Fruit fly (Drosophila melanogaster): Measurements from ENCODE around the gene mop.

The mop gene

DNA sequence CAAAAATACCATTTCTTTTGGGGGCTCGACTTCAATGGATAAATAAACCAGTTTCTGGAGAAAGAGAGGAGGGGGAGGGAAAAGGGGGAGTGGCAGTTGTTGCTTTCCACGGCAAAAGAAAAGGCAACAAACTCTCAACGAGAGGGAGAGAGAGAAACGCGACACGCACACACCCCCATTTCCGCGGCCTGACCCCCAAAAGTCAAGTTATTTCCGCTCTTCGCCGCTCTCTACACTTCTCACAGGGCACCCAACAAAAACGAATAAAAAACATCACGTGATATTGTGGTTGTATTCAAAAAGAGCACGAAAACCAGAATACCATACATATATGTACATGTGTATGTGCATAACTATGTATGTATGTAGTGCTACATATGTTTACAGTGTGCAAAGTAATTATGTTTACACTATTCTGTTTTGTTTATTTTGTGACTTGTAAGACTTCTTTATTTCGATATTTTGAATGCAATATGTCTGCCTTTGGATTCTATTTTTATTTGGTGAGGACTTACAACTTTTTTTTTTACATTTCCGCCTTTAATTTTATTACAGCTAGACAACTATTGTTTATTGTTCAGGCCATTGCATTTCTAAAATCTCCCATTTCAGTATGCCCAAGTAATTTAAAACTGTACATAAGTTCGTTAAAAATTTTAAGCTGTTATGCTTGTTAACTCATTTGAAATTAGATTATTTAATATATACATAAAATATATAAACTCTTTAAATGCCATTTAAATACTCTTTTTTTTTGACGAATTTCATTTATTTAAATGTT lies 5.3 kb upstream of the mop start (continued):
- TF ChIP-seq CG32006 (GFP tag; optimal IDR thresholded peaks at IDR 0.05) = peak; percentile 82
- TF ChIP-seq CG8119 (GFP tag; IDR thresholded peaks at IDR 0.05) = peak; percentile 55
- TF ChIP-seq pdm3 (GFP tag; optimal IDR thresholded peaks at IDR 0.05) = peak; percentile 56
- TF ChIP-seq Hr38 (GFP tag; optimal IDR thresholded peaks at IDR 0.05) = no peak
- peak; percentile 57 for TF ChIP-seq CG31627 (GFP tag; optimal IDR thresholded peaks at IDR 0.05)
- TF ChIP-seq CG1621 (tag; optimal IDR thresholded peaks at IDR 0.05) = peak; percentile 43
- TF ChIP-seq CG11902 (GFP tag; optimal IDR thresholded peaks at IDR 0.05) = peak; percentile 53
- peak; percentile 68 for TF ChIP-seq Hr4 (GFP tag; optimal IDR thresholded peaks at IDR 0.05)
- TF ChIP-seq CG8632 (GFP tag; optimal IDR thresholded peaks at IDR 0.05) = peak; percentile 75
- peak; percentile 89 for TF ChIP-seq svp (GFP tag)
- peak; percentile 61 for TF ChIP-seq Met (GFP tag; optimal IDR thresholded peaks at IDR 0.05)
- TF ChIP-seq spab (GFP tag; optimal IDR thresholded peaks at IDR 0.05) = peak; percentile 40
- TF ChIP-seq cyc (GFP tag; optimal IDR thresholded peaks at IDR 0.05) = peak; percentile 59
- TF ChIP-seq CG7368 (GFP tag; optimal IDR thresholded peaks at IDR 0.05) = no peak

DNA sequence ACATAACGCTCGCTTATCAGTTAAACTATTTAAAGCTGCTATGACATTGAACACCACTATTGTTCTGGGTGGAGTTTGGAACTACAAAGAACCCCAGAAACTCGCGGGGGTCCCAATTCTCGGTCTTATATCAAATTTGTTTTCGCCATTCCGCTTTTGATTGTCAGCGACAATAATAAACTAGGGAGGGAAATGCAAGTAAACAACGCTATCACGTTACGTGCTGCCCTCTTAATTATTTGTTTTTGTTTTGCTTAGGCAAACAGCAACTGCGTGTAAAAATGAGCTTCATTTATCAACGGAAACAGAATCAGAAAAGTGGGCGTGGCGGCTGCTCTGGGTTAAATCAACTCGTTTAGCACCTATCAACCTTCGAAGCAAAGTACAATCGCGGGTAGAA lies 4.3 kb upstream of the mop start:
- TF ChIP-seq CG8119 (GFP tag; IDR thresholded peaks at IDR 0.05) = no peak
- peak; percentile 92 for TF ChIP-seq fkh (GFP tag; optimal IDR thresholded peaks at IDR 0.05)
- no peak for TF ChIP-seq cyc (GFP tag; optimal IDR thresholded peaks at IDR 0.05)
- no peak for TF ChIP-seq lz (GFP tag; optimal IDR thresholded peaks at IDR 0.05)
- TF ChIP-seq CG16779 (tag; optimal IDR thresholded peaks at IDR 0.05) = peak; percentile 28
- no peak for TF ChIP-seq CG6854 (GFP tag; optimal IDR thresholded peaks at IDR 0.05)
- no peak for TF ChIP-seq CG7368 (GFP tag; optimal IDR thresholded peaks at IDR 0.05)
- TF ChIP-seq svp (GFP tag) = peak; percentile 52
- peak; percentile 21 for TF ChIP-seq vri (GFP tag; optimal IDR thresholded peaks at IDR 0.05)
- TF ChIP-seq net (GFP tag; optimal IDR thresholded peaks at IDR 0.05) = no peak
- no peak for TF ChIP-seq CG6792 (GFP tag; optimal IDR thresholded peaks at IDR 0.05)
- TF ChIP-seq acj6 (GFP tag; optimal IDR thresholded peaks at IDR 0.05) = no peak
- TF ChIP-seq Ets21C (GFP tag; optimal IDR thresholded peaks at IDR 0.05) = no peak

DNA sequence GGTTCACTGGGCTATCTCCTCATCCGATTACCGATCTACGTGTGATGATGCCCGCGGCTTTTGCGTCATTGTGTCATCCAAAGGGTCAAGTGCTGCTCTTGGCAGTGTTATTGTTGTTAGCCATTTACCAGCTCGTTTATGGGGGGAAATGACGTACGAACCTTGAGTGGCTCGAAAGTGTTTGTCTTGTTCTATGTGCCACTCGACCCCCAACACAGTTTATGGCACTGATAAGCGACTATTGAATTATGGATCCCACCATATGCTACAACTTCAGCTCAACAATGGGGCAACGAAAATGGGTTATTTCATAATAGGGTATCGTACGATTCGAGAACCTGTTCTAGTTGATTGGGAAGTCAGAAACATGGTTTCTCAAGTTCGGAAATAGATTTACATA lies 3.4 kb upstream of the mop start:
- TF ChIP-seq CG3919 (GFP tag; optimal IDR thresholded peaks at IDR 0.05) (no peak), Eip75B (GFP tag; optimal IDR thresholded peaks at IDR 0.05) (no peak), Eip78C (GFP tag) (peak; percentile 41), svp (GFP tag) (peak; percentile 88), CG6276 (GFP tag; optimal IDR thresholded peaks at IDR 0.05) (no peak), acj6 (GFP tag; optimal IDR thresholded peaks at IDR 0.05) (no peak)

DNA sequence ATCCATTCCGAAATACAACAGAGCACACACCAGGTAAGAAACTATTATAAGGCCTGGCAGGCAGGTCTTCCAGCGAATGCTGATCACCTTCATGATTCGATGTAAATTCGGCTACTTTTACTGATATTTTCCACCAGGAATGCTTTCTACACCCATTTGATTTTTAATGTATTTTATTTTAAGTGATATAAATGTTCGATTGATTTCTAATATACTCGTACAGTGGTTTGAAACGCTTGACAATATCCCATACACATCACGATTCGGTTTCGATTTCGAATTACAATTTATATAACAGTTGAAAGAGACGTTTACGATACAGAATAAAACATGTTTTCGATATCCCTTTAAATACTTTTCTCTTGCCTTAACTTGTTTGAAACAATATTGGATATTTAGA lies 6.7 kb downstream of the mop start, which contains the start of gene Mgat4b:
Gene Mgat4b (minus strand): TSS at position 101 of the 400 bp plus-strand sequence.
- TF ChIP-seq CG31627 (GFP tag; optimal IDR thresholded peaks at IDR 0.05) (no peak), CG3032 (tag; optimal IDR thresholded peaks at IDR 0.05) (no peak), CG6854 (GFP tag; optimal IDR thresholded peaks at IDR 0.05) (no peak), CG11762 (GFP tag; optimal IDR thresholded peaks at IDR 0.05; ENCODE audit: insufficient read depth) (no peak), Sox15 (GFP tag; optimal IDR thresholded peaks at IDR 0.05) (no peak), Ets96B (tag; optimal IDR thresholded peaks at IDR 0.05) (no peak), Met (GFP tag; optimal IDR thresholded peaks at IDR 0.05) (no peak), vri (GFP tag; optimal IDR thresholded peaks at IDR 0.05) (no peak), Blimp-1 (GFP tag; optimal IDR thresholded peaks at IDR 0.05) (no peak), CG1621 (tag; optimal IDR thresholded peaks at IDR 0.05) (no peak)

Data from whole organism, prepupa.